Worm (Caenorhabditis elegans) whole organism, L4 larva: ENCODE data around the gene M03F8.5.

ENCODE experiments used
- D1046.2 ChIP-seq: fragments of 200-800 bp; sonication (Bioruptor generic); IDR thresholded peaks from 2 replicates; pipeline ENCODE4 v1.3.6; 2022; ENCODE audit warnings: missing genetic modification characterization, missing compliant biosample characterization
- ZK546.5 ChIP-seq, 2 experiments: sonication (generic microtip); optimal IDR thresholded peaks; 2 replicates each; lab custom pipeline; 2017; ENCODE audit warnings: missing biosample characterization in 2 of 2, missing genetic modification characterization in 2 of 2
- lin-38 ChIP-seq: fragments of 200-800 bp; sonication (Bioruptor generic); IDR thresholded peaks from 2 replicates; pipeline ENCODE4 v1.3.6; 2022; ENCODE audit warnings: missing genetic modification reagents, missing genetic modification characterization, missing compliant biosample characterization
- lir-3 ChIP-seq: sonication (generic microtip); optimal IDR thresholded peaks from 2 replicates; lab custom pipeline; 2016; ENCODE audit warnings: mild to moderate bottlenecking, missing genetic modification characterization, missing compliant biosample characterization
- nhr-76 ChIP-seq: fragments of 150-350 bp; optimal IDR thresholded peaks from 2 replicates; lab custom pipeline; 2014; ENCODE audit warnings: missing biosample characterization, missing genetic modification characterization
- skn-1 ChIP-seq: fragments of 150-350 bp; optimal IDR thresholded peaks from 2 replicates; lab custom pipeline; 2014; ENCODE audit warnings: missing biosample characterization, missing genetic modification characterization

- TF ChIP-seq nhr-76 (tag; lab: Kevin White, UChicago) (no peak), skn-1 (no peak), lin-38 (no peak), D1046.2 (no peak), ZK546.5 (tag; optimal IDR thresholded peaks at IDR 0.05; lab: Kevin White, UChicago) (no peak), lir-3 (tag; lab: Kevin White, UChicago) (no peak)
Measured at ce11 chrV:5982722-5983121, 46.1 kb upstream of the M03F8.5 start.
